Worm (Caenorhabditis elegans) whole organism, late embryonic: ENCODE measurements around the gene C50F4.1.

Experiments
- ahr-1 ChIP-seq: sonication (generic microtip); optimal IDR thresholded peaks from 2 replicates; lab custom pipeline; 2016; ENCODE audit warnings: missing genetic modification characterization, missing compliant biosample characterization
- elt-4 ChIP-seq: sonication (generic microtip); optimal IDR thresholded peaks from 2 replicates; lab custom pipeline; 2016; ENCODE audit warnings: missing genetic modification characterization, missing compliant biosample characterization
- hlh-30 ChIP-seq: sonication (generic microtip); optimal IDR thresholded peaks from 2 replicates; lab custom pipeline; 2017; ENCODE audit warnings: antibody characterized with exemption, missing genetic modification characterization, missing compliant biosample characterization; ENCODE audit not compliant: insufficient read depth

DNA sequence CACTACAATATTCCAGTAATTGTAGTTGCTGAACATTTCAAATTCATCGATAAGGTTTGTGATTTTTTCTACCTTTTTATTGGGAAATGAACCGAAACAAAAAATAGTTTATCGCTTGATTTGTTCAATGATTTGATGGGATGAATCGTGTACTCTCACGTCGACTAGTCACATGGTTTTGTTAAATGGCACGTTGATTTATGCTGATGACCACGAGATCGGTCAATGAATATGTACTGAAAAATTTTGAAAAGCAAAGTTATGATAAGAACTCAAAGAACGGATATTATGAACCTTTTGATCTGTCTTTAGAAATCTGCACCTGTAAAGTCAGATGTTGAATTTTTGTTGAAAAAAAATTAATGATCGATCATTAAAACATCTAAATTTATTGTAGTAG, 10.3 kb upstream of the C50F4.1 start:
- no peak for TF ChIP-seq ahr-1 (tag; lab: Kevin White, UChicago)
- TF ChIP-seq elt-4 = no peak
- TF ChIP-seq hlh-30 (tag; lab: Kevin White, UChicago) = no peak
